Fruit fly (Drosophila melanogaster) whole organism, embryonic: ENCODE results near the gene Tdg.

Experiments used
- Atf6 ChIP-seq: fragments of 200-800 bp; sonication (Bioruptor generic); IDR thresholded peaks from 2 replicates; pipeline ENCODE4 v1.3.6; 2022; ENCODE audit warnings: missing biosample characterization, missing genetic modification characterization
- B-H1 ChIP-seq: fragments of 200-800 bp; sonication (Bioruptor generic); IDR thresholded peaks from 3 replicates; pipeline ENCODE4 v1.3.6; 2022; ENCODE audit warnings: missing biosample characterization, missing genetic modification characterization
- Bteb2 ChIP-seq: fragments of 200-800 bp; sonication (Bioruptor generic); optimal IDR thresholded peaks from 2 replicates; lab custom pipeline; 2016; ENCODE audit warnings: missing biosample characterization, missing genetic modification characterization
- C15 ChIP-seq: fragments of 200-800 bp; sonication (Bioruptor generic); IDR thresholded peaks from 3 replicates; pipeline ENCODE4 v1.3.6; 2022; ENCODE audit warnings: missing biosample characterization, missing genetic modification characterization
- CG11560 ChIP-seq: fragments of 200-800 bp; sonication (Bioruptor generic); IDR thresholded peaks from 3 replicates; pipeline ENCODE4 v1.3.6; 2022; ENCODE audit warnings: missing biosample characterization, missing genetic modification characterization
- CG13123 ChIP-seq: fragments of 200-800 bp; sonication (Bioruptor generic); optimal IDR thresholded peaks from 2 replicates; lab custom pipeline; 2016; ENCODE audit warnings: missing biosample characterization, missing genetic modification characterization
- CG15073 ChIP-seq: fragments of 200-800 bp; sonication (Bioruptor generic); optimal IDR thresholded peaks from 2 replicates; lab custom pipeline; 2016; ENCODE audit warnings: missing biosample characterization, missing genetic modification characterization
- CG1603 ChIP-seq: fragments of 200-800 bp; sonication (Bioruptor generic); optimal IDR thresholded peaks from 2 replicates; lab custom pipeline; 2019; ENCODE audit warnings: missing biosample characterization, mild to moderate bottlenecking, missing genetic modification characterization, moderate library complexity
- CG17186 ChIP-seq: fragments of 200-800 bp; sonication (Bioruptor generic); optimal IDR thresholded peaks from 3 replicates; lab custom pipeline; 2017; ENCODE audit warnings: missing biosample characterization, missing genetic modification reagents, missing genetic modification characterization
- CG1792 ChIP-seq: fragments of 200-800 bp; sonication (Bioruptor generic); optimal IDR thresholded peaks from 2 replicates; lab custom pipeline; 2016; ENCODE audit warnings: missing biosample characterization, missing genetic modification characterization
- CG2889 ChIP-seq: fragments of 200-800 bp; sonication (Bioruptor generic); IDR thresholded peaks from 3 replicates; pipeline ENCODE4 v1.3.6; 2022; ENCODE audit warnings: missing biosample characterization, missing genetic modification characterization
- CG30020 ChIP-seq: fragments of 200-800 bp; optimal IDR thresholded peaks from 2 replicates; lab custom pipeline; 2019; ENCODE audit warnings: missing biosample characterization, mild to moderate bottlenecking, missing genetic modification characterization, moderate library complexity
- CG32767 ChIP-seq: fragments of 200-800 bp; sonication (Bioruptor generic); IDR thresholded peaks from 2 replicates; pipeline ENCODE4 v1.3.6; 2022; ENCODE audit warnings: missing biosample characterization, missing genetic modification characterization
- CG33557 ChIP-seq: fragments of 200-800 bp; sonication (Bioruptor generic); optimal IDR thresholded peaks from 2 replicates; lab custom pipeline; 2019; ENCODE audit warnings: missing biosample characterization, mild to moderate bottlenecking, missing genetic modification characterization, moderate library complexity
- CG3847 ChIP-seq: fragments of 200-800 bp; sonication (Bioruptor generic); IDR thresholded peaks from 2 replicates; pipeline ENCODE4 v1.3.6; 2022; ENCODE audit warnings: missing biosample characterization, missing genetic modification characterization
- CG3995 ChIP-seq: fragments of 200-800 bp; sonication (Bioruptor generic); optimal IDR thresholded peaks from 3 replicates; lab custom pipeline; 2016; ENCODE audit warnings: missing biosample characterization, missing genetic modification characterization
- CG43689 ChIP-seq: fragments of 200-800 bp; sonication (Bioruptor generic); IDR thresholded peaks from 2 replicates; pipeline ENCODE4 v1.3.6; 2022; ENCODE audit warnings: missing biosample characterization, missing genetic modification characterization
- CG4730 ChIP-seq: fragments of 200-800 bp; sonication (Bioruptor generic); IDR thresholded peaks from 2 replicates; pipeline ENCODE4 v1.3.6; 2022; ENCODE audit warnings: missing biosample characterization, missing genetic modification characterization
- CG6175 ChIP-seq: fragments of 200-800 bp; sonication (Bioruptor generic); IDR thresholded peaks from 3 replicates; pipeline ENCODE4 v1.3.6; 2022; ENCODE audit warnings: missing biosample characterization, missing genetic modification characterization
- CG6254 ChIP-seq: fragments of 200-800 bp; sonication (Bioruptor generic); optimal IDR thresholded peaks from 3 replicates; lab custom pipeline; 2017; ENCODE audit warnings: mild to moderate bottlenecking, missing biosample characterization, missing genetic modification reagents, missing genetic modification characterization
- CG7372 ChIP-seq: fragments of 200-800 bp; sonication (Bioruptor generic); IDR thresholded peaks from 2 replicates; pipeline ENCODE4 v1.3.6; 2022; ENCODE audit warnings: missing biosample characterization, missing genetic modification characterization
- CoRest ChIP-seq: fragments of 200-800 bp; sonication (Bioruptor generic); optimal IDR thresholded peaks from 3 replicates; lab custom pipeline; 2018; ENCODE audit warnings: missing biosample characterization, mild to moderate bottlenecking, missing genetic modification characterization, moderate library complexity
- Dll ChIP-seq: fragments of 200-800 bp; sonication (Bioruptor generic); IDR thresholded peaks from 4 replicates; pipeline ENCODE4 v1.3.6; 2022; ENCODE audit warnings: missing biosample characterization, missing genetic modification characterization; ENCODE audit not compliant: partially characterized antibody
- Dp ChIP-seq: fragments of 200-800 bp; sonication (Bioruptor generic); optimal IDR thresholded peaks from 2 replicates; lab custom pipeline; 2018; ENCODE audit warnings: missing biosample characterization, mild to moderate bottlenecking, missing genetic modification characterization, moderate library complexity
- HLH3B ChIP-seq: fragments of 200-800 bp; sonication (Bioruptor generic); IDR thresholded peaks from 2 replicates; pipeline ENCODE4 v1.3.6; 2022; ENCODE audit warnings: missing biosample characterization, missing genetic modification characterization
- HLH4C ChIP-seq: fragments of 200-800 bp; sonication (Bioruptor generic); IDR thresholded peaks from 3 replicates; pipeline ENCODE4 v1.3.6; 2022; ENCODE audit warnings: missing biosample characterization, missing genetic modification characterization; ENCODE audit not compliant: partially characterized antibody
- Med ChIP-seq: fragments of 200-800 bp; sonication (Bioruptor generic); peaks from one replicate; lab custom pipeline; 2016; ENCODE audit warnings: missing biosample characterization, missing genetic modification characterization, mild to moderate bottlenecking, inconsistent platforms, moderate library complexity
- Taf1 ChIP-seq: fragments of 200-800 bp; sonication (Bioruptor generic); IDR thresholded peaks from 2 replicates; pipeline ENCODE4 v1.3.6; 2022; ENCODE audit warnings: missing biosample characterization, missing genetic modification characterization
- Tbp ChIP-seq: fragments of >200 bp; optimal IDR thresholded peaks from 2 replicates; lab custom pipeline; 2018; ENCODE audit warnings: missing biosample characterization, missing genetic modification characterization
- aop ChIP-seq: fragments of 200-800 bp; sonication (Bioruptor generic); IDR thresholded peaks from 2 replicates; pipeline ENCODE4 v1.3.6; 2022; ENCODE audit warnings: missing biosample characterization, missing genetic modification characterization
- bbx ChIP-seq: fragments of 200-800 bp; sonication (Bioruptor generic); IDR thresholded peaks from 2 replicates; pipeline ENCODE4 v1.3.6; 2022; ENCODE audit warnings: missing biosample characterization, missing genetic modification characterization; ENCODE audit not compliant: partially characterized antibody
- bigmax ChIP-seq: fragments of 200-800 bp; sonication (Bioruptor generic); optimal IDR thresholded peaks from 2 replicates; lab custom pipeline; 2018; ENCODE audit warnings: missing biosample characterization, mild to moderate bottlenecking, missing genetic modification characterization
- btn ChIP-seq: fragments of 200-800 bp; sonication (Bioruptor generic); optimal IDR thresholded peaks from 2 replicates; lab custom pipeline; 2016; ENCODE audit warnings: missing biosample characterization, missing genetic modification characterization
- chm ChIP-seq: fragments of 200-800 bp; sonication (Bioruptor generic); IDR thresholded peaks from 2 replicates; pipeline ENCODE4 v1.3.6; 2022; ENCODE audit warnings: missing biosample characterization, missing genetic modification characterization
- croc ChIP-seq: fragments of 200-800 bp; sonication (Bioruptor generic); conservative IDR thresholded peaks from 3 replicates; pipeline ENCODE4 v1.3.6; 2022; ENCODE audit warnings: missing biosample characterization, missing genetic modification characterization
- cwo ChIP-seq: fragments of 200-800 bp; sonication (Bioruptor generic); optimal IDR thresholded peaks from 3 replicates; lab custom pipeline; 2017; ENCODE audit warnings: missing biosample characterization, missing genetic modification characterization, mild to moderate bottlenecking, moderate library complexity, missing genetic modification reagents
- danr ChIP-seq: fragments of 200-800 bp; sonication (Bioruptor generic); IDR thresholded peaks from 2 replicates; pipeline ENCODE4 v1.3.6; 2022; ENCODE audit warnings: missing biosample characterization, missing genetic modification characterization
- dm ChIP-seq: fragments of 200-800 bp; sonication (Bioruptor generic); optimal IDR thresholded peaks from 3 replicates; lab custom pipeline; 2016; ENCODE audit warnings: missing biosample characterization, missing genetic modification characterization
- en ChIP-seq: fragments of 200-800 bp; sonication (Bioruptor generic); optimal IDR thresholded peaks from 2 replicates; lab custom pipeline; 2016; ENCODE audit warnings: missing biosample characterization, missing genetic modification characterization
- eve ChIP-seq, 2 experiments: fragments of >200 bp; optimal IDR thresholded peaks; 2 replicates each; lab custom pipeline; 2017; ENCODE audit warnings: missing biosample characterization in 2 of 2, missing genetic modification characterization in 2 of 2
- ham ChIP-seq: fragments of 200-800 bp; sonication (Bioruptor generic); IDR thresholded peaks from 2 replicates; pipeline ENCODE4 v1.3.6; 2022; ENCODE audit warnings: missing biosample characterization, missing genetic modification characterization
- jigr1 ChIP-seq: fragments of 200-800 bp; sonication (Bioruptor generic); IDR thresholded peaks from 3 replicates; pipeline ENCODE4 v1.3.6; 2022; ENCODE audit warnings: missing biosample characterization, missing genetic modification characterization
- jumu ChIP-seq: fragments of 200-800 bp; sonication (Bioruptor generic); optimal IDR thresholded peaks from 3 replicates; lab custom pipeline; 2016; ENCODE audit warnings: missing biosample characterization, missing genetic modification characterization
- kah ChIP-seq: fragments of 200-800 bp; sonication (Bioruptor generic); optimal IDR thresholded peaks from 2 replicates; lab custom pipeline; 2018; ENCODE audit warnings: missing biosample characterization, mild to moderate bottlenecking, missing genetic modification characterization
- lola ChIP-seq, 3 experiments: fragments of >200 bp in 2 of 3; fragments of 200-800 bp in 1 of 3; sonication (Bioruptor generic) in 1 of 3; optimal IDR thresholded peaks; 2 replicates each; lab custom pipeline; 2017 to 2019; ENCODE audit warnings: missing biosample characterization in 3 of 3, missing genetic modification characterization in 3 of 3, mild to moderate bottlenecking in 1 of 3, moderate library complexity in 1 of 3
- nau ChIP-seq: fragments of 200-800 bp; sonication (Bioruptor generic); optimal IDR thresholded peaks from 3 replicates; lab custom pipeline; 2017; ENCODE audit warnings: missing biosample characterization, mild to moderate bottlenecking, missing genetic modification characterization, missing genetic modification reagents
- onecut ChIP-seq: fragments of 200-800 bp; sonication (Bioruptor generic); IDR thresholded peaks from 2 replicates; pipeline ENCODE4 v1.3.6; 2022; ENCODE audit warnings: missing biosample characterization, missing genetic modification characterization
- org-1 ChIP-seq: fragments of 200-800 bp; sonication (Bioruptor generic); optimal IDR thresholded peaks from 2 replicates; lab custom pipeline; 2017; ENCODE audit warnings: missing biosample characterization, missing genetic modification characterization
- pros ChIP-seq: fragments of 200-800 bp; sonication (Bioruptor generic); optimal IDR thresholded peaks from 3 replicates; lab custom pipeline; 2019; ENCODE audit warnings: missing biosample characterization, mild to moderate bottlenecking, missing genetic modification characterization, moderate library complexity
- sr ChIP-seq: fragments of 200-800 bp; sonication (Bioruptor generic); IDR thresholded peaks from 3 replicates; pipeline ENCODE4 v1.3.6; 2022; ENCODE audit warnings: missing biosample characterization, missing genetic modification characterization
- stc ChIP-seq: fragments of 200-800 bp; sonication (Bioruptor generic); IDR thresholded peaks from 2 replicates; pipeline ENCODE4 v1.3.6; 2022; ENCODE audit warnings: missing biosample characterization, missing genetic modification characterization
- usp ChIP-seq: fragments of >200 bp; optimal IDR thresholded peaks from 2 replicates; lab custom pipeline; 2017; ENCODE audit warnings: missing biosample characterization, missing genetic modification characterization
- vfl ChIP-seq: fragments of 200-800 bp; sonication (Bioruptor generic); optimal IDR thresholded peaks from 2 replicates; lab custom pipeline; 2016; ENCODE audit warnings: missing biosample characterization, missing genetic modification characterization
- yki ChIP-seq: fragments of >200 bp; optimal IDR thresholded peaks from 3 replicates; lab custom pipeline; 2018

The Tdg gene

dm6 chr4:489561-489881, 68.1 kb downstream of the Tdg start:
- TF ChIP-seq CG3995 (GFP tag; lab: Kevin White, UChicago) (no peak), sr (GFP tag; lab: Robert Waterston, UW) (no peak), danr (no peak), Atf6 (0 out of 2 replicates have a peak, but pooled peaks have one; percentile 1), vfl (GFP tag; lab: Kevin White, UChicago) (no peak), CG1603 (no peak), aop (GFP tag; lab: Robert Waterston, UW) (no peak), CG6175 (no peak), org-1 (GFP tag; lab: Kevin White, UChicago) (no peak), B-H1 (GFP tag; lab: Robert Waterston, UW) (no peak), CG17186 (GFP tag; lab: Kevin White, UChicago) (no peak), lola (GFP tag; optimal IDR thresholded peaks at IDR 0.05; lab: Kevin White, UChicago) (no peak), Bteb2 (peak; percentile 43), jumu (GFP tag; lab: Kevin White, UChicago) (no peak), CG11560 (tag; lab: Robert Waterston, UW) (no peak), nau (no peak), CG33557 (no peak), bigmax (GFP tag; lab: Kevin White, UChicago) (no peak), CG15073 (GFP tag; lab: Kevin White, UChicago) (peak; percentile 27), usp (GFP tag; lab: Kevin White, UChicago) (no peak), bbx (GFP tag; lab: Robert Waterston, UW) (0 out of 2 replicates have a peak, but pooled peaks have one; percentile 27), CG13123 (GFP tag; lab: Kevin White, UChicago) (no peak), Med (GFP tag; lab: Kevin White, UChicago) (peak; percentile 9), CoRest (tag; lab: Kevin White, UChicago) (peak; percentile 43), C15 (GFP tag; lab: Robert Waterston, UW) (no peak), CG1792 (GFP tag; lab: Kevin White, UChicago) (no peak), CG30020 (no peak), eve (GFP tag; optimal IDR thresholded peaks at IDR 0.05; lab: Kevin White, UChicago) (peak in 1 of 2 experiments; percentile 42), stc (GFP tag; lab: Robert Waterston, UW) (0 out of 2 replicates have a peak, but pooled peaks have one; percentile 31), Dll (no peak), CG7372 (GFP tag; lab: Robert Waterston, UW) (no peak), CG43689 (no peak), chm (GFP tag; lab: Robert Waterston, UW) (no peak), yki (lab: Kevin White, UChicago) (no peak), CG3847 (GFP tag; lab: Robert Waterston, UW) (no peak), dm (GFP tag; lab: Kevin White, UChicago) (no peak), en (no peak), jigr1 (GFP tag; lab: Robert Waterston, UW) (no peak), btn (peak; percentile 37), Dp (no peak), Tbp (GFP tag; lab: Kevin White, UChicago) (no peak), ham (no peak), HLH3B (GFP tag; lab: Robert Waterston, UW) (no peak), CG2889 (GFP tag; lab: Robert Waterston, UW) (no peak), onecut (GFP tag; lab: Robert Waterston, UW) (peak; percentile 96), CG32767 (GFP tag; lab: Robert Waterston, UW) (no peak), Taf1 (GFP tag; lab: Robert Waterston, UW) (no peak), croc (0 out of 3 replicates have a peak, but pooled peaks have one; percentile 26), pros (GFP tag; lab: Kevin White, UChicago) (no peak), cwo (GFP tag; lab: Kevin White, UChicago) (no peak), HLH4C (GFP tag; lab: Robert Waterston, UW) (no peak), CG6254 (GFP tag; lab: Kevin White, UChicago) (no peak), kah (GFP tag; lab: Kevin White, UChicago) (no peak), CG4730 (no peak)
